Worm (Caenorhabditis elegans) whole organism, L1 larva: ENCODE measurements around the gene ZK1248.4.

ENCODE experiments used
- blmp-1 ChIP-seq: fragments of 150-350 bp; optimal IDR thresholded peaks from 2 replicates; lab custom pipeline; 2014; ENCODE audit warnings: missing biosample characterization, missing genetic modification characterization
- fkh-10 ChIP-seq: sonication (generic microtip); optimal IDR thresholded peaks from 2 replicates; lab custom pipeline; 2017; ENCODE audit warnings: missing biosample characterization, missing genetic modification reagents, missing genetic modification characterization
- lin-13 ChIP-seq: fragments of 150-350 bp; optimal IDR thresholded peaks from 2 replicates; lab custom pipeline; 2014; ENCODE audit warnings: missing biosample characterization, missing genetic modification reagents, missing genetic modification characterization
- nhr-20 ChIP-seq: sonication (generic microtip); optimal IDR thresholded peaks from 2 replicates; lab custom pipeline; 2016; ENCODE audit warnings: mild to moderate bottlenecking, missing genetic modification characterization, missing compliant biosample characterization
- nhr-237 ChIP-seq: fragments of 150-350 bp; optimal IDR thresholded peaks from 2 replicates; lab custom pipeline; 2014; ENCODE audit warnings: missing biosample characterization, missing genetic modification characterization
- snpc-4 ChIP-seq: fragments of 150-350 bp; optimal IDR thresholded peaks from 2 replicates; lab custom pipeline; 2014; ENCODE audit warnings: missing biosample characterization, missing genetic modification characterization
- unc-130 ChIP-seq: fragments of 150-350 bp; optimal IDR thresholded peaks from 2 replicates; lab custom pipeline; 2017; ENCODE audit warnings: missing biosample characterization, missing genetic modification characterization, inconsistent platforms
- zag-1 ChIP-seq: fragments of 150-350 bp; optimal IDR thresholded peaks from 2 replicates; lab custom pipeline; 2014; ENCODE audit warnings: missing biosample characterization, missing genetic modification characterization

DNA sequence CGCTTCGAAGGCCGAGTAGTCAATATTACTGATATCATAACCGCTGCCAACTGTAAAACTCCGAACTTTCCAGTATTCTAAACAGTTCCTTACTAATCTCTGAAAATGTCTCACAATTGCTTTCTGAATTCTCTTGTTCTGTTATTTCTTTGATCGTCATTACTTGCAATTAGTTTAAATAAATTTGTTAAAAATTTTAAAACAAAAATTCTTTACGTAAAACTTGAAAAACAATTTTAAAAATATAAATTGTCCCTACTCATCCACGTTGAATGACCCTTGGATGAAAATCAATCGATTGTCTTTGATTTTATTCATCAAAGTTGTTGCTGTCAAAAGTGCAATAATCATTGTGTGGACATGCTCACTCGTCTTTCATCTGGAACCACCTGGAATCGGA is 24.2 kb upstream of the ZK1248.4 start, which contains the start of gene acdh-8:
- TF ChIP-seq unc-130 (tag; lab: Kevin White, UChicago) (no peak), snpc-4 (no peak), nhr-237 (tag; lab: Kevin White, UChicago) (no peak), zag-1 (tag; lab: Kevin White, UChicago) (no peak), blmp-1 (tag; lab: Kevin White, UChicago) (no peak), fkh-10 (GFP tag; lab: Kevin White, UChicago) (no peak), lin-13 (GFP tag; lab: Kevin White, UChicago) (no peak), nhr-20 (tag; lab: Kevin White, UChicago) (no peak)
